Worm (Caenorhabditis elegans) whole organism, L2 larva: ENCODE results near the gene sod-5.
A peak's percentile ranks its signal among the peaks of the same experiment; 100 is the strongest.

Experiments used
- C34F6.9 ChIP-seq: fragments of 150-350 bp; optimal IDR thresholded peaks from 2 replicates; lab custom pipeline; 2014; ENCODE audit warnings: missing biosample characterization, missing genetic modification characterization
- F13H6.1 ChIP-seq: sonication (generic microtip); optimal IDR thresholded peaks from 2 replicates; lab custom pipeline; 2016; ENCODE audit warnings: missing genetic modification characterization, missing compliant biosample characterization
- R02D3.7 ChIP-seq: fragments of 150-350 bp; optimal IDR thresholded peaks from 2 replicates; lab custom pipeline; 2014; ENCODE audit warnings: missing biosample characterization, missing genetic modification characterization
- ZK546.5 ChIP-seq: sonication (generic microtip); optimal IDR thresholded peaks from 2 replicates; lab custom pipeline; 2017; ENCODE audit warnings: missing biosample characterization, missing genetic modification characterization
- alr-1 ChIP-seq: fragments of 150-350 bp; optimal IDR thresholded peaks from 2 replicates; lab custom pipeline; 2014; ENCODE audit warnings: missing biosample characterization, missing genetic modification characterization
- aly-2 ChIP-seq: fragments of 150-350 bp; optimal IDR thresholded peaks from 2 replicates; lab custom pipeline; 2014; ENCODE audit warnings: missing biosample characterization, missing genetic modification characterization
- ama-1 ChIP-seq: fragments of 150-350 bp; optimal IDR thresholded peaks from 2 replicates; lab custom pipeline; 2018; ENCODE audit warnings: inconsistent platforms
- blmp-1 ChIP-seq: sonication (generic microtip); optimal IDR thresholded peaks from 2 replicates; lab custom pipeline; 2017; ENCODE audit warnings: missing genetic modification characterization, mild to moderate bottlenecking, missing compliant biosample characterization, antibody characterized with exemption, moderate library complexity; ENCODE audit not compliant: insufficient read depth
- ceh-16 ChIP-seq: fragments of 150-350 bp; optimal IDR thresholded peaks from 2 replicates; lab custom pipeline; 2014; ENCODE audit warnings: missing biosample characterization, missing genetic modification characterization
- ceh-82 ChIP-seq: fragments of 150-350 bp; optimal IDR thresholded peaks from 2 replicates; lab custom pipeline; 2014; ENCODE audit warnings: missing biosample characterization, missing genetic modification characterization
- crh-2 ChIP-seq: sonication (generic microtip); optimal IDR thresholded peaks from 2 replicates; lab custom pipeline; 2017; ENCODE audit warnings: missing biosample characterization, missing genetic modification characterization
- dmd-4 ChIP-seq: sonication (generic microtip); optimal IDR thresholded peaks from 2 replicates; lab custom pipeline; 2017; ENCODE audit warnings: missing biosample characterization, missing genetic modification characterization
- fos-1 ChIP-seq: fragments of 150-350 bp; optimal IDR thresholded peaks from 2 replicates; lab custom pipeline; 2014; ENCODE audit warnings: missing biosample characterization, missing genetic modification characterization
- gmeb-1 ChIP-seq: fragments of 150-350 bp; optimal IDR thresholded peaks from 2 replicates; lab custom pipeline; 2014; ENCODE audit warnings: missing biosample characterization, missing genetic modification characterization
- lin-11 ChIP-seq: fragments of 150-350 bp; sonication (generic microtip); optimal IDR thresholded peaks from 2 replicates; lab custom pipeline; 2014; ENCODE audit warnings: missing biosample characterization, missing genetic modification characterization, inconsistent platforms, mixed read lengths
- lin-13 ChIP-seq: fragments of 150-350 bp; optimal IDR thresholded peaks from 2 replicates; lab custom pipeline; 2014; ENCODE audit warnings: missing biosample characterization, missing genetic modification reagents, missing genetic modification characterization
- lin-39 ChIP-seq: fragments of 150-350 bp; optimal IDR thresholded peaks from 2 replicates; lab custom pipeline; 2014; ENCODE audit warnings: missing biosample characterization, missing genetic modification reagents, missing genetic modification characterization
- lsy-2 ChIP-seq, 2 experiments: fragments of 150-350 bp in 1 of 2; sonication (generic microtip) in 1 of 2; optimal IDR thresholded peaks; 2 replicates each; lab custom pipeline; 2014 to 2017; ENCODE audit warnings: missing biosample characterization in 2 of 2, missing genetic modification characterization in 2 of 2
- mab-5 ChIP-seq: fragments of 150-350 bp; optimal IDR thresholded peaks from 2 replicates; lab custom pipeline; 2014; ENCODE audit warnings: missing biosample characterization, missing genetic modification characterization
- mbf-1 ChIP-seq: sonication (generic microtip); optimal IDR thresholded peaks from 2 replicates; lab custom pipeline; 2017; ENCODE audit warnings: missing biosample characterization, missing genetic modification characterization
- mdl-1 ChIP-seq, 2 experiments: fragments of 150-350 bp in 1 of 2; sonication (generic microtip) in 1 of 2; optimal IDR thresholded peaks; 2 replicates each; lab custom pipeline; 2017; ENCODE audit warnings: missing biosample characterization in 2 of 2, missing genetic modification characterization in 2 of 2
- nhr-10 ChIP-seq: sonication (generic microtip); optimal IDR thresholded peaks from 2 replicates; lab custom pipeline; 2017; ENCODE audit warnings: missing biosample characterization, missing genetic modification characterization
- nhr-11 ChIP-seq: fragments of 150-350 bp; optimal IDR thresholded peaks from 2 replicates; lab custom pipeline; 2014; ENCODE audit warnings: missing biosample characterization, missing genetic modification characterization
- nhr-129 ChIP-seq: fragments of 150-350 bp; optimal IDR thresholded peaks from 2 replicates; lab custom pipeline; 2014; ENCODE audit warnings: missing biosample characterization, missing genetic modification characterization
- nhr-21 ChIP-seq: fragments of 150-350 bp; optimal IDR thresholded peaks from 2 replicates; lab custom pipeline; 2014; ENCODE audit warnings: missing biosample characterization, missing genetic modification characterization
- nhr-23 ChIP-seq: fragments of 150-350 bp; optimal IDR thresholded peaks from 2 replicates; lab custom pipeline; 2014; ENCODE audit warnings: missing biosample characterization, missing genetic modification reagents, missing genetic modification characterization
- nhr-237 ChIP-seq: fragments of 150-350 bp; optimal IDR thresholded peaks from 2 replicates; lab custom pipeline; 2014; ENCODE audit warnings: missing biosample characterization, missing genetic modification characterization
- nhr-25 ChIP-seq: fragments of 150-350 bp; sonication (generic microtip); optimal IDR thresholded peaks from 3 replicates; lab custom pipeline; 2014; ENCODE audit warnings: missing biosample characterization, missing genetic modification characterization
- sem-4 ChIP-seq: fragments of 150-350 bp; optimal IDR thresholded peaks from 2 replicates; lab custom pipeline; 2014; ENCODE audit warnings: missing biosample characterization, missing genetic modification reagents, missing genetic modification characterization
- skn-1 ChIP-seq: sonication (generic microtip); optimal IDR thresholded peaks from 2 replicates; lab custom pipeline; 2017; ENCODE audit warnings: missing biosample characterization, missing genetic modification characterization
- sma-9 ChIP-seq, 2 experiments: fragments of 150-350 bp in 1 of 2; sonication (generic microtip) in 1 of 2; optimal IDR thresholded peaks; 2 replicates each; lab custom pipeline; 2014 to 2016; ENCODE audit warnings: missing genetic modification characterization in 2 of 2, mild to moderate bottlenecking in 1 of 2, missing biosample characterization in 1 of 2, missing compliant biosample characterization in 1 of 2, missing genetic modification reagents in 1 of 2, moderate library complexity in 1 of 2
- unc-39 ChIP-seq: fragments of 150-350 bp; optimal IDR thresholded peaks from 2 replicates; lab custom pipeline; 2014; ENCODE audit warnings: missing biosample characterization, missing genetic modification characterization
- unc-55 ChIP-seq: fragments of 150-350 bp; sonication (generic microtip); optimal IDR thresholded peaks from 3 replicates; lab custom pipeline; 2014; ENCODE audit warnings: missing biosample characterization, missing genetic modification reagents, missing genetic modification characterization
- unc-62 ChIP-seq: fragments of 150-350 bp; optimal IDR thresholded peaks from 2 replicates; lab custom pipeline; 2014; ENCODE audit warnings: missing biosample characterization, missing genetic modification reagents, missing genetic modification characterization
- zag-1 ChIP-seq: fragments of 150-350 bp; optimal IDR thresholded peaks from 2 replicates; lab custom pipeline; 2014; ENCODE audit warnings: missing biosample characterization, missing genetic modification characterization
- ztf-4 ChIP-seq: fragments of 150-350 bp; optimal IDR thresholded peaks from 2 replicates; lab custom pipeline; 2014; ENCODE audit warnings: missing biosample characterization, missing genetic modification characterization

sod-5 gene

DNA sequence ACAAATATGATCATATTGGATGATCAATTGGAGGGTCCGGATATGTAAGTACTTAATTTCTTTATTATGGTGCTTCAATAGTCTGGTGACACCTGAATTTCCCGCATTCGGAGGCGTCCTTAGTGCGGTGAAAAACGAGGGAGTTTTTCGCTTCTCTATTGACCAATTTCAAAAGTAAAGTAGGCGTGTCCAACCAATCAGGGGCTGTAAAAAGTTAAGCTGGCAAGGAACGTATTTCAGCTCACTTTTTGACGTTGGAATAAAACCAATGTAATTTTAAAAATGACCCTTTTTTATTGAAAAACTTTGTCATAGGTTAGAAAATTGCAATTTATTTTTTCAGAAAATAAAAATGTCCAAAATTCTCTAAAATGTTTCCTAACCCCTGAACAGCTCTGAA lies 7.8 kb upstream of the sod-5 start (continued):
- no peak for TF ChIP-seq nhr-21

DNA sequence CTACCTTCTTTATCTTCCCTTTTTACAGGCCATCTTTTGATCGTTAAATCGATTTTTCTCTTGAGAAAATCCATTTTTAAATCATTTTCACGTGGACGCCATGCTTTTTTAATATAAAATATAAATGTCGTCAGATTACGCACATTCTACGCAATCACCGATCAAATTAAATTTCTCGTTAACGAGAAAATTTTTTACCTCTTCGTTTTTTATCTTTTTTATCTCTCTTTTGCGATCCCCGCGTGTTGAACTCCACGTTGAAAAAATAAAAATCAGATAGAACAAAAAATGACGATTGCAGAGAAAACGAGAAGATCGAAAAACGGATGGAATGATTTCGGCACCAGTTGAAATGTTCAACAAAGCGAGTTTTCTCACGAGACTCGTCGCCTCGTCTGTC lies 2.5 kb downstream of the sod-5 start, which contains the start of gene bpnt-1:
TSS of gene bpnt-1 (plus strand) at position 301 of the 400 bp plus-strand sequence.
- peak; percentile 14 for TF ChIP-seq sma-9 (GFP tag; optimal IDR thresholded peaks at IDR 0.05; lab: Kevin White, UChicago)
- TF ChIP-seq sma-9 (tag; optimal IDR thresholded peaks at IDR 0.05; lab: Kevin White, UChicago), result no peak
- TF ChIP-seq sem-4 (tag; lab: Kevin White, UChicago), result no peak
- peak; percentile 27 for TF ChIP-seq nhr-21
- peak; percentile 12 for TF ChIP-seq C34F6.9 (tag; lab: Kevin White, UChicago)

DNA sequence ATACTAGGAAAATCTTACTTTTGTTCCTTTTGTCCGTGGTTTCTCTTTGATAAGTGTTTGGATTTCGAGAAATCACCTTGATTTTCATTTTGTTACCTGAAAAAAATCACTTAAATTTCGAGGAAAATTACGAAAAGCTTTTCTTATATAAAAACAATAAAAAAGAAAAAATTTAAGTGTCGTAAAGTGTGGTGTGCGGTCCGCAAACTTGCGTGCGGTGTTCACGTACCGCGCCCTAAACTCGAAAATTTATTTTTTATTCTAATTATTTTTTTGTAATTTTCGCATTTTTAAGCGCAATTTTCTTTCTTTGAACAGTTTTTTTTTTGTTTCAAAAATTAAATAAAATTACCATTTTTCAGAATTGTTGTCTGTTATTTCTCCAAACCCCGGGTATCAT lies 7.4 kb downstream of the sod-5 start, which contains the start of the genes dcaf-13 and toe-1:
TSS of gene dcaf-13 (minus strand) at position 96 of the 400 bp plus-strand sequence.
TSS of gene toe-1 (plus strand) at position 361 of the 400 bp plus-strand sequence.
- TF ChIP-seq lin-39 (tag; lab: Kevin White, UChicago), result no peak
- peak; percentile 26 for TF ChIP-seq gmeb-1 (tag; lab: Kevin White, UChicago)
- no peak for TF ChIP-seq nhr-25 (tag; lab: Kevin White, UChicago)
- no peak for TF ChIP-seq nhr-11
- TF ChIP-seq unc-62, result no peak
- no peak for TF ChIP-seq mbf-1 (tag; lab: Kevin White, UChicago)
- no peak for TF ChIP-seq zag-1
- TF ChIP-seq unc-55, result no peak

DNA sequence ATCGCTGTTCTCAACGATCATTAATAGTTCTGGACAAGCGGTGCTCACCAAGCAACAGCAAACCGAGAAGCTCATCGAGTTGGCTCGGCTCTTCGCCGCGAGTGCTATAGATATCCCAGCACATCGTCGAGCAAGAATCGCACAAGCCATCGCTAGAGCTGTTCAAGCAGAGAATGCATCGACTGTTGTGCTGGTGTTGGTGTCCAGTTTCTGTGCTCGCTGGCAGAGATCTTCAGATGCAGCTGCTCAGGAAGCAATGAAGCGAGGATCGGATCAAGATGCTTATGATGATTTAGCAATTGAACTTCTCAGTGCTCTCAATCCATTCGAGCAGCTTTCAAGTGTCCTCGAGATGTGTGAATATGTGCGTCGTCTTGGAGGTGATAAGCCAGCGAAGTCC lies 10.7 kb downstream of the sod-5 start:
- TF ChIP-seq ZK546.5 (no peak), mab-5 (tag; lab: Kevin White, UChicago) (no peak), nhr-23 (tag; lab: Kevin White, UChicago) (no peak), alr-1 (no peak), gmeb-1 (tag; lab: Kevin White, UChicago) (no peak), nhr-129 (tag; lab: Kevin White, UChicago) (no peak), ceh-16 (tag; lab: Kevin White, UChicago) (no peak), nhr-237 (tag; lab: Kevin White, UChicago) (no peak), aly-2 (no peak), lin-13 (GFP tag; lab: Kevin White, UChicago) (no peak), lin-11 (tag; lab: Kevin White, UChicago) (no peak), R02D3.7 (no peak), skn-1 (tag; lab: Kevin White, UChicago) (no peak), nhr-21 (no peak), ama-1 (no peak), ceh-82 (no peak), unc-39 (tag; lab: Kevin White, UChicago) (no peak), nhr-11 (no peak), mbf-1 (tag; lab: Kevin White, UChicago) (no peak), nhr-25 (tag; lab: Kevin White, UChicago) (no peak)
- TF ChIP-seq, all 48 proteins: peak for 0

DNA sequence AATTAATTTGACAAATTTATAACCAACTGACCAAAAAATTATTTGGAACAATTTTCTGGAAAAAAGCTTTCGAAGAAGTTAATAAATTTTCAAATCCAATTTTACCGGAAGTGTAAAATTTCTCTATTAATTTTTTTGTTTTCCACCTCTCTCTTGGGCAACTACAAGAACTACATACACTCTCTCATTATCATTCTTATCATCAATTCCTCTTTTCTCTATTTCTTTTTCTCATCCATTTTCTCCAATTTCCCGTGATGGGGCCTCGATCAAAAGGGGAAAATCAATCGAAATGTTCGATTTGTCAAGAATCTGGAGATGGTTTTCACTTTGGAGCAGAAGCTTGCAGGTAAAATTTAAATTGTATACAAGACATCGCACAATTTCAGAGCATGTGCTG lies 15.7 kb downstream of the sod-5 start, which contains the start of gene nhr-109:
TSS of gene nhr-109 (plus strand) at position 222 of the 400 bp plus-strand sequence.
- peak; percentile 42 for TF ChIP-seq fos-1 (tag; lab: Kevin White, UChicago)
- no peak for TF ChIP-seq C34F6.9 (tag; lab: Kevin White, UChicago)
- TF ChIP-seq gmeb-1 (tag; lab: Kevin White, UChicago), result peak; percentile 12
- TF ChIP-seq crh-2 (tag; lab: Kevin White, UChicago), result no peak
- TF ChIP-seq nhr-21, result no peak
- peak; percentile 3 for TF ChIP-seq ama-1
- TF ChIP-seq nhr-25 (tag; lab: Kevin White, UChicago), result no peak
- TF ChIP-seq blmp-1 (tag; lab: Kevin White, UChicago), result no peak
- no peak for TF ChIP-seq ztf-4 (tag; lab: Kevin White, UChicago)
- TF ChIP-seq sem-4 (tag; lab: Kevin White, UChicago), result no peak
- TF ChIP-seq F13H6.1 (tag; lab: Kevin White, UChicago), result no peak
- no peak for TF ChIP-seq mdl-1 (tag; optimal IDR thresholded peaks at IDR 0.05; lab: Kevin White, UChicago)
- TF ChIP-seq lsy-2 (tag; optimal IDR thresholded peaks at IDR 0.05; lab: Kevin White, UChicago), result no peak
- TF ChIP-seq ceh-16 (tag; lab: Kevin White, UChicago), result no peak
- TF ChIP-seq aly-2, result no peak
- no peak for TF ChIP-seq nhr-10 (tag; lab: Kevin White, UChicago)
- no peak for TF ChIP-seq dmd-4 (tag; lab: Kevin White, UChicago)
